Worm (Caenorhabditis elegans) whole organism, L4/young adult: Measurements from ENCODE around the gene gap-1.

Experiments used
- W03F9.2 ChIP-seq: fragments of 150-350 bp; optimal IDR thresholded peaks from 2 replicates; lab custom pipeline; 2014; ENCODE audit warnings: missing biosample characterization, missing genetic modification characterization
- dao-5 ChIP-seq: sonication (generic microtip); optimal IDR thresholded peaks from 2 replicates; lab custom pipeline; 2016; ENCODE audit warnings: missing genotype, missing genetic modification characterization, moderate library complexity, missing compliant biosample characterization
- him-1 ChIP-seq: sonication (generic microtip); optimal IDR thresholded peaks from 2 replicates; lab custom pipeline; 2016; ENCODE audit warnings: missing genotype, missing genetic modification reagents, missing genetic modification characterization, missing compliant biosample characterization

ce11 chrX:2212712-2213111 is 20.4 kb downstream of the gap-1 start:
- no peak for TF ChIP-seq him-1 (tag; lab: Kevin White, UChicago)
- TF ChIP-seq dao-5 (tag; lab: Kevin White, UChicago), result no peak
- TF ChIP-seq W03F9.2, result no peak
